Worm (Caenorhabditis elegans) whole organism, L4 larva: Measurements from ENCODE around the gene sra-34.

Experiments used
- F10B5.3 ChIP-seq: sonication (generic microtip); optimal IDR thresholded peaks from 2 replicates; lab custom pipeline; 2016; ENCODE audit warnings: mild to moderate bottlenecking, missing genetic modification characterization, missing compliant biosample characterization
- F26F4.8 ChIP-seq: fragments of 200-800 bp; sonication (Bioruptor generic); conservative IDR thresholded peaks from 2 replicates; pipeline ENCODE4 v1.3.6; 2022; ENCODE audit warnings: missing genetic modification characterization, missing compliant biosample characterization
- F37D6.2 ChIP-seq: sonication (generic microtip); optimal IDR thresholded peaks from 2 replicates; lab custom pipeline; 2016; ENCODE audit warnings: mild to moderate bottlenecking, missing genetic modification characterization, missing compliant biosample characterization
- F44E2.7 ChIP-seq: fragments of 200-800 bp; sonication (Bioruptor generic); IDR thresholded peaks from 2 replicates; pipeline ENCODE4 v2.1.2; 2022; ENCODE audit warnings: missing genetic modification characterization, missing compliant biosample characterization
- R02D3.7 ChIP-seq: fragments of 150-350 bp; sonication (generic microtip); optimal IDR thresholded peaks from 3 replicates; lab custom pipeline; 2014; ENCODE audit warnings: missing biosample characterization, missing genetic modification characterization
- T20F7.1 ChIP-seq: fragments of 200-800 bp; sonication (Bioruptor generic); optimal IDR thresholded peaks from 2 replicates; lab custom pipeline; 2018; ENCODE audit warnings: mild to moderate bottlenecking, missing genetic modification characterization, missing compliant biosample characterization
- T26A8.4 ChIP-seq: fragments of 200-800 bp; sonication (Bioruptor generic); IDR thresholded peaks from 2 replicates; pipeline ENCODE4 v1.3.6; 2022; ENCODE audit warnings: missing genetic modification characterization, missing compliant biosample characterization
- aha-1 ChIP-seq: fragments of 150-350 bp; peaks from one replicate; lab custom pipeline; 2014; ENCODE audit warnings: missing biosample characterization, missing genetic modification characterization
- ces-1 ChIP-seq: fragments of 150-350 bp; sonication (generic microtip); optimal IDR thresholded peaks from 4 replicates; lab custom pipeline; 2014; ENCODE audit warnings: missing biosample characterization, missing genetic modification reagents, missing genetic modification characterization
- daf-12 ChIP-seq: fragments of 150-350 bp; optimal IDR thresholded peaks from 2 replicates; lab custom pipeline; 2014; ENCODE audit warnings: missing biosample characterization, missing genetic modification reagents, missing genetic modification characterization
- dmd-9 ChIP-seq: fragments of 200-800 bp; sonication (Bioruptor generic); IDR thresholded peaks from 2 replicates; pipeline ENCODE4 v1.3.6; 2022; ENCODE audit warnings: missing genetic modification reagents, missing genetic modification characterization, missing compliant biosample characterization
- egl-27 ChIP-seq: sonication (generic microtip); optimal IDR thresholded peaks from 3 replicates; lab custom pipeline; 2017; ENCODE audit warnings: missing biosample characterization, missing genetic modification reagents, missing genetic modification characterization
- fos-1 ChIP-seq: fragments of 150-350 bp; optimal IDR thresholded peaks from 2 replicates; lab custom pipeline; 2014; ENCODE audit warnings: missing biosample characterization, missing genetic modification characterization
- hlh-11 ChIP-seq: fragments of 200-800 bp; sonication (Bioruptor generic); optimal IDR thresholded peaks from 2 replicates; lab custom pipeline; 2018; ENCODE audit warnings: mild to moderate bottlenecking, missing genetic modification characterization, missing compliant biosample characterization
- jun-1 ChIP-seq: fragments of 150-350 bp; optimal IDR thresholded peaks from 2 replicates; lab custom pipeline; 2014; ENCODE audit warnings: missing biosample characterization, missing genetic modification reagents, missing genetic modification characterization
- lim-7 ChIP-seq: fragments of 200-800 bp; sonication (Bioruptor generic); IDR thresholded peaks from 2 replicates; pipeline ENCODE4 v1.3.6; 2022; ENCODE audit warnings: missing genetic modification characterization, missing compliant biosample characterization
- lin-1 ChIP-seq: fragments of 200-800 bp; sonication (Bioruptor generic); IDR thresholded peaks from 2 replicates; pipeline ENCODE4 v1.3.6; 2022; ENCODE audit warnings: missing genetic modification reagents, missing genetic modification characterization, missing compliant biosample characterization
- lin-29 ChIP-seq: fragments of 200-800 bp; sonication (Bioruptor generic); IDR thresholded peaks from 2 replicates; pipeline ENCODE4 v1.3.6; 2022; ENCODE audit warnings: missing genetic modification reagents, missing genetic modification characterization, missing compliant biosample characterization
- lin-39 ChIP-seq: fragments of 150-350 bp; optimal IDR thresholded peaks from 2 replicates; lab custom pipeline; 2014; ENCODE audit warnings: missing biosample characterization, missing genetic modification reagents, missing genetic modification characterization
- lir-3 ChIP-seq: sonication (generic microtip); optimal IDR thresholded peaks from 2 replicates; lab custom pipeline; 2016; ENCODE audit warnings: mild to moderate bottlenecking, missing genetic modification characterization, missing compliant biosample characterization
- mxl-2 ChIP-seq: fragments of 200-800 bp; sonication (Bioruptor generic); conservative IDR thresholded peaks from 2 replicates; pipeline ENCODE4 v1.3.6; 2022; ENCODE audit warnings: missing genetic modification reagents, missing genetic modification characterization, missing compliant biosample characterization
- nhr-10 ChIP-seq: fragments of 150-350 bp; optimal IDR thresholded peaks from 2 replicates; lab custom pipeline; 2014; ENCODE audit warnings: missing biosample characterization, missing genetic modification characterization
- nhr-11 ChIP-seq: fragments of 150-350 bp; optimal IDR thresholded peaks from 2 replicates; lab custom pipeline; 2014; ENCODE audit warnings: missing biosample characterization, missing genetic modification characterization
- nhr-42 ChIP-seq: fragments of 200-800 bp; sonication (Bioruptor generic); IDR thresholded peaks from 2 replicates; pipeline ENCODE4 v1.3.6; 2022; ENCODE audit warnings: missing genetic modification characterization, missing compliant biosample characterization
- rbr-2 ChIP-seq: sonication (generic microtip); optimal IDR thresholded peaks from 2 replicates; lab custom pipeline; 2016; ENCODE audit warnings: missing genotype, missing genetic modification characterization, missing compliant biosample characterization
- saeg-2 ChIP-seq: fragments of 200-800 bp; sonication (Bioruptor generic); IDR thresholded peaks from 2 replicates; pipeline ENCODE4 v1.3.6; 2022; ENCODE audit warnings: missing genetic modification reagents, missing genetic modification characterization, missing compliant biosample characterization
- sdz-12 ChIP-seq: fragments of 200-800 bp; sonication (Bioruptor generic); optimal IDR thresholded peaks from 2 replicates; lab custom pipeline; 2018; ENCODE audit warnings: mild to moderate bottlenecking, missing genetic modification characterization, missing compliant biosample characterization
- set-16 ChIP-seq: fragments of 200-800 bp; sonication (Bioruptor generic); IDR thresholded peaks from 2 replicates; pipeline ENCODE4 v1.3.6; 2022; ENCODE audit warnings: missing genetic modification reagents, missing genetic modification characterization, missing compliant biosample characterization
- snpc-4 ChIP-seq: fragments of 150-350 bp; optimal IDR thresholded peaks from 2 replicates; lab custom pipeline; 2014; ENCODE audit warnings: missing biosample characterization, missing genetic modification characterization
- tag-97 ChIP-seq: fragments of 200-800 bp; sonication (Bioruptor generic); IDR thresholded peaks from 2 replicates; pipeline ENCODE4 v1.3.6; 2022; ENCODE audit warnings: missing genetic modification characterization, missing compliant biosample characterization
- unc-62 ChIP-seq, 3 experiments: fragments of 150-350 bp in 1 of 3; sonication (generic microtip); optimal IDR thresholded peaks in 2 of 3; peaks in 1 of 3; 1 replicate in 1 of 3; 2 replicates in 2 of 3; lab custom pipeline; 2014 to 2017; ENCODE audit warnings: missing biosample characterization in 3 of 3, missing genetic modification characterization in 3 of 3, missing genetic modification reagents in 3 of 3, missing genotype in 1 of 3
- zag-1 ChIP-seq: fragments of 150-350 bp; optimal IDR thresholded peaks from 2 replicates; lab custom pipeline; 2014; ENCODE audit warnings: missing biosample characterization, missing genetic modification characterization
- zip-11 ChIP-seq: fragments of 200-800 bp; sonication (Bioruptor generic); IDR thresholded peaks from 2 replicates; pipeline ENCODE4 v1.3.6; 2022; ENCODE audit warnings: missing genetic modification characterization, missing compliant biosample characterization

The sra-34 gene

ce11 chrII:4581090-4581489 is 37.6 kb upstream of the sra-34 start:
- peak in 1 of 2 experiments; percentile 41 for TF ChIP-seq unc-62 (GFP tag; optimal IDR thresholded peaks at IDR 0.05 in 1 of 2; lab: Kevin White, UChicago)
- TF ChIP-seq unc-62 (tag; optimal IDR thresholded peaks at IDR 0.05; lab: Kevin White, UChicago): no peak
- TF ChIP-seq aha-1 (tag; lab: Kevin White, UChicago): peak; percentile 68
- no peak for TF ChIP-seq lin-29 (GFP tag; lab: Robert Waterston, UW)

ce11 chrII:4579920-4580474 is 36.5 kb upstream of the sra-34 start:
- TF ChIP-seq F44E2.7: no peak
- TF ChIP-seq nhr-11 (tag; lab: Kevin White, UChicago): no peak
- TF ChIP-seq set-16 (GFP tag; lab: Robert Waterston, UW): no peak
- no peak for TF ChIP-seq nhr-42 (GFP tag; lab: Robert Waterston, UW)
- no peak for TF ChIP-seq R02D3.7
- no peak for TF ChIP-seq dmd-9
- TF ChIP-seq lin-1 (GFP tag; lab: Robert Waterston, UW): no peak
- TF ChIP-seq fos-1 (tag; lab: Kevin White, UChicago): no peak
- no peak for TF ChIP-seq F26F4.8
- TF ChIP-seq zip-11 (GFP tag; lab: Robert Waterston, UW): no peak
- no peak for TF ChIP-seq lin-39 (tag; lab: Kevin White, UChicago)
- no peak for TF ChIP-seq T20F7.1
- TF ChIP-seq, all 104 proteins: peak for 0

- no peak for TF ChIP-seq jun-1
- TF ChIP-seq rbr-2 (tag; lab: Kevin White, UChicago): no peak
- no peak for TF ChIP-seq nhr-10 (tag; lab: Kevin White, UChicago)
- no peak for TF ChIP-seq T26A8.4 (GFP tag; lab: Robert Waterston, UW)
- no peak for TF ChIP-seq F44E2.7
- TF ChIP-seq egl-27 (tag; lab: Kevin White, UChicago): no peak
- no peak for TF ChIP-seq sdz-12 (GFP tag; lab: Kevin White, UChicago)
- no peak for TF ChIP-seq daf-12 (tag; lab: Kevin White, UChicago)
These were observed 35.9 kb upstream of the sra-34 start for ce11 chrII:4579375-4579774.

- TF ChIP-seq lim-7 (GFP tag; lab: Robert Waterston, UW) (no peak), snpc-4 (tag; lab: Kevin White, UChicago) (no peak), zag-1 (tag; lab: Kevin White, UChicago) (no peak), F37D6.2 (tag; lab: Kevin White, UChicago) (no peak), tag-97 (GFP tag; lab: Robert Waterston, UW) (no peak), aha-1 (tag; lab: Kevin White, UChicago) (no peak), saeg-2 (no peak), hlh-11 (no peak)
These were observed 33.9 kb upstream of the sra-34 start for ce11 chrII:4577391-4577790.

- TF ChIP-seq mxl-2 (GFP tag; lab: Robert Waterston, UW) (no peak), T20F7.1 (no peak), lir-3 (tag; lab: Kevin White, UChicago) (no peak), F10B5.3 (tag; lab: Kevin White, UChicago) (no peak), unc-62 (GFP tag; optimal IDR thresholded peaks at IDR 0.05 in 1 of 2; lab: Kevin White, UChicago) (peak in 1 of 2 experiments; percentile 82), unc-62 (tag; optimal IDR thresholded peaks at IDR 0.05; lab: Kevin White, UChicago) (no peak)
These were observed 32.1 kb upstream of the sra-34 start for ce11 chrII:4575579-4575978.

- TF ChIP-seq ces-1 (GFP tag; lab: Kevin White, UChicago) (peak; percentile 88), hlh-11 (no peak)
These were observed 31.2 kb upstream of the sra-34 start for ce11 chrII:4574658-4575057.
